Worm (Caenorhabditis elegans) whole organism, L4 larva: ENCODE results near the gene pgam-5.

Experiments used
- egl-43 ChIP-seq: fragments of 200-800 bp; sonication (Bioruptor generic); IDR thresholded peaks from 2 replicates; pipeline ENCODE4 v1.3.6; 2022; ENCODE audit warnings: missing genetic modification reagents, missing genetic modification characterization, missing compliant biosample characterization
- fos-1 ChIP-seq: fragments of 150-350 bp; optimal IDR thresholded peaks from 2 replicates; lab custom pipeline; 2014; ENCODE audit warnings: missing biosample characterization, missing genetic modification characterization

ce11 chrII:7593227-7593626 is 5.3 kb downstream of the pgam-5 start:
- TF ChIP-seq egl-43 (0 out of 2 replicates have a peak, but pooled peaks have one; percentile 43), fos-1 (no peak)
